Worm (Caenorhabditis elegans): Measurements from ENCODE around the gene adt-2.

- TF ChIP-seq elt-3 (tag; optimal IDR thresholded peaks at IDR 0.05) (no peak), lsy-12 (tag; optimal IDR thresholded peaks at IDR 0.05) (no peak), fkh-10 (GFP tag; optimal IDR thresholded peaks at IDR 0.05) (no peak), aly-2 (tag; optimal IDR thresholded peaks at IDR 0.05) (no peak), nfya-1 (tag; optimal IDR thresholded peaks at IDR 0.05; ENCODE audit: insufficient read depth) (no peak), nhr-11 (tag; optimal IDR thresholded peaks at IDR 0.05) (no peak), fos-1 (tag; optimal IDR thresholded peaks at IDR 0.05) (no peak), ceh-9 (tag; optimal IDR thresholded peaks at IDR 0.05) (no peak), mdl-1 (tag; optimal IDR thresholded peaks at IDR 0.05) (no peak)
Observed at ce11 chrX:7553331-7553730, 32.7 kb upstream of the adt-2 start.

Data from whole organism, L3 larva.